Worm (Caenorhabditis elegans): ENCODE results near the gene F15H10.10.

Gene F15H10.10

DNA sequence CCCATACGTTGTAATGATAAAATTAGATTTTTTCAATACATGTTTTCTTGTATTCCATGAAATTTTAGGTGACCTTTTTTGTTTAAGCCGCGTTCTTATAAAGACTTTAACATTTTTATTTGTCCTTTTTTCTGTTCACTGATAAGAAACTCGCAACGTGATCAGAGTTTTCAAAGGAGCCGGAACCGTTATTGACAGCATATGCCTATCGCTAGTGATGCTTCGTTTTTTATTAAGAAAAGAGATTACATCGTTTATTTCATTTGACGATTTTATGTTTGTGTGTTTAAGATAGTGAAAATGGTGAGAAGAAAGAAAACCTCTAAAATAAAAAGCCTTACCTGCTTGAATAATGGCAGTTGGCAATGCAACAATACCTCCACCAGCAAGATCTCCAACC, 15.8 kb upstream of the F15H10.10 start:
- no peak for TF ChIP-seq aly-2 (tag; optimal IDR thresholded peaks at IDR 0.05)
- no peak for TF ChIP-seq fos-1 (tag; optimal IDR thresholded peaks at IDR 0.05)
- no peak for TF ChIP-seq ces-1 (GFP tag; optimal IDR thresholded peaks at IDR 0.05)
- TF ChIP-seq lim-7 (GFP tag; IDR thresholded peaks at IDR 0.05) = no peak
- no peak for TF ChIP-seq cey-2 (tag; optimal IDR thresholded peaks at IDR 0.05; ENCODE audit: borderline replicate concordance, insufficient read depth)
- TF ChIP-seq F10B5.3 (tag; optimal IDR thresholded peaks at IDR 0.05) = no peak
- TF ChIP-seq ztf-11 (tag; optimal IDR thresholded peaks at IDR 0.05) = no peak
- TF ChIP-seq zag-1 (tag; optimal IDR thresholded peaks at IDR 0.05) = no peak
- TF ChIP-seq nhr-25 (tag; optimal IDR thresholded peaks at IDR 0.05; ENCODE audit: borderline replicate concordance, insufficient read depth) = no peak
- no peak for TF ChIP-seq duxl-1 (tag; optimal IDR thresholded peaks at IDR 0.05; ENCODE audit: poor library complexity)
- TF ChIP-seq vab-7 (GFP tag; IDR thresholded peaks at IDR 0.05) = no peak
- TF ChIP-seq attf-4 (tag; optimal IDR thresholded peaks at IDR 0.05) = no peak
- TF ChIP-seq mdl-1 (tag; optimal IDR thresholded peaks at IDR 0.05) = peak in 1 of 2 experiments; percentile 64
- TF ChIP-seq snpc-4 (tag; optimal IDR thresholded peaks at IDR 0.05) = no peak
- TF ChIP-seq lin-29 (GFP tag; IDR thresholded peaks at IDR 0.05) = no peak
- TF ChIP-seq dmd-6 (GFP tag; IDR thresholded peaks at IDR 0.05) = peak; percentile 89
- peak; percentile 56; the same call in 1 of the 2 replicates for TF ChIP-seq lin-1 (GFP tag; IDR thresholded peaks at IDR 0.05)
- peak; percentile 88 for TF ChIP-seq dve-1 (tag; optimal IDR thresholded peaks at IDR 0.05; ENCODE audit: insufficient read depth)
- TF ChIP-seq fkh-10 (GFP tag; optimal IDR thresholded peaks at IDR 0.05) = no peak
- no peak for TF ChIP-seq lin-13 (GFP tag; optimal IDR thresholded peaks at IDR 0.05)
- peak; percentile 89 for TF ChIP-seq php-3 (GFP tag; IDR thresholded peaks at IDR 0.05)
- no peak for TF ChIP-seq ctbp-1 (GFP tag; IDR thresholded peaks at IDR 0.05)
- no peak for TF ChIP-seq T26A8.4 (GFP tag; IDR thresholded peaks at IDR 0.05)
- TF ChIP-seq mdt-29 (GFP tag; IDR thresholded peaks at IDR 0.05) = no peak
- TF ChIP-seq nhr-237 (tag; optimal IDR thresholded peaks at IDR 0.05) = no peak
- no peak for TF ChIP-seq T20F7.1 (GFP tag; optimal IDR thresholded peaks at IDR 0.05)
- no peak for TF ChIP-seq daf-8 (GFP tag; IDR thresholded peaks at IDR 0.05)
- no peak for TF ChIP-seq F44E2.7 (GFP tag; IDR thresholded peaks at IDR 0.05)
- TF ChIP-seq lin-15B (tag; optimal IDR thresholded peaks at IDR 0.05) = no peak
- no peak for TF ChIP-seq mep-1 (tag; optimal IDR thresholded peaks at IDR 0.05)
- TF ChIP-seq madf-9 (GFP tag; conservative IDR thresholded peaks at IDR 0.05) = no peak
- TF ChIP-seq hlh-11 (tag; optimal IDR thresholded peaks at IDR 0.05) = peak; percentile 74
- no peak for TF ChIP-seq lin-38 (GFP tag; IDR thresholded peaks at IDR 0.05)
- no peak for TF ChIP-seq daf-19 (GFP tag; conservative IDR thresholded peaks at IDR 0.05)
- no peak for TF ChIP-seq F37D6.2 (tag; optimal IDR thresholded peaks at IDR 0.05)
- TF ChIP-seq zip-2 (tag; optimal IDR thresholded peaks at IDR 0.05) = no peak
- TF ChIP-seq pqm-1 (tag; optimal IDR thresholded peaks at IDR 0.05) = peak; percentile 99
- peak in 1 of 2 experiments; percentile 6 for TF ChIP-seq daf-16 (GFP tag; optimal IDR thresholded peaks at IDR 0.05)
- TF ChIP-seq daf-16 (tag; optimal IDR thresholded peaks at IDR 0.05) = peak; percentile 91
- TF ChIP-seq madf-5 (GFP tag; IDR thresholded peaks at IDR 0.05) = no peak
- no peak for TF ChIP-seq nhr-76 (tag; optimal IDR thresholded peaks at IDR 0.05)
- no peak for TF ChIP-seq sdz-12 (GFP tag; optimal IDR thresholded peaks at IDR 0.05)
- TF ChIP-seq dmd-9 (GFP tag; IDR thresholded peaks at IDR 0.05) = no peak
- peak; percentile 87 for TF ChIP-seq nhr-28 (tag; optimal IDR thresholded peaks at IDR 0.05)
- TF ChIP-seq zip-11 (GFP tag; IDR thresholded peaks at IDR 0.05) = no peak
- no peak for TF ChIP-seq nhr-10 (tag; optimal IDR thresholded peaks at IDR 0.05)
- no peak for TF ChIP-seq egl-27 (tag; optimal IDR thresholded peaks at IDR 0.05)
- TF ChIP-seq daf-12 (tag; optimal IDR thresholded peaks at IDR 0.05) = no peak
- TF ChIP-seq rbr-2 (tag; optimal IDR thresholded peaks at IDR 0.05) = no peak
- no peak for TF ChIP-seq lir-3 (tag; optimal IDR thresholded peaks at IDR 0.05)
- no peak for TF ChIP-seq ZK546.5 (tag; optimal IDR thresholded peaks at IDR 0.05)
- TF ChIP-seq ceh-82 (tag; optimal IDR thresholded peaks at IDR 0.05) = no peak
- TF ChIP-seq nhr-111 (GFP tag; optimal IDR thresholded peaks at IDR 0.05) = no peak
